Fruit fly (Drosophila melanogaster) whole organism, embryonic: Measurements from ENCODE around the gene rush.

Experiments used
- Abd-B ChIP-seq: fragments of 200-800 bp; sonication (Bioruptor generic); optimal IDR thresholded peaks from 2 replicates; lab custom pipeline; 2018; ENCODE audit warnings: missing biosample characterization, mild to moderate bottlenecking, missing genetic modification characterization, moderate library complexity
- CG11456 ChIP-seq: fragments of 200-800 bp; sonication (Bioruptor generic); IDR thresholded peaks from 3 replicates; pipeline ENCODE4 v1.3.6; 2022; ENCODE audit warnings: missing biosample characterization, missing genetic modification characterization
- CG11504 ChIP-seq: fragments of 200-800 bp; sonication (Bioruptor generic); optimal IDR thresholded peaks from 3 replicates; lab custom pipeline; 2019; ENCODE audit warnings: missing biosample characterization, mild to moderate bottlenecking, missing genetic modification characterization, moderate library complexity
- CG12155 ChIP-seq: fragments of 200-800 bp; sonication (Bioruptor generic); optimal IDR thresholded peaks from 3 replicates; lab custom pipeline; 2016; ENCODE audit warnings: missing biosample characterization, missing genetic modification characterization
- CG1233 ChIP-seq: fragments of 200-800 bp; sonication (Bioruptor generic); optimal IDR thresholded peaks from 4 replicates; lab custom pipeline; 2018; ENCODE audit warnings: missing biosample characterization, mild to moderate bottlenecking, missing genetic modification characterization
- CG14860 ChIP-seq: fragments of 200-800 bp; sonication (Bioruptor generic); IDR thresholded peaks from 3 replicates; pipeline ENCODE4 v1.3.6; 2022; ENCODE audit warnings: missing biosample characterization, missing genetic modification characterization; ENCODE audit not compliant: partially characterized antibody
- CG15514 ChIP-seq: fragments of 200-800 bp; sonication (Bioruptor generic); optimal IDR thresholded peaks from 3 replicates; lab custom pipeline; 2017; ENCODE audit warnings: missing biosample characterization, missing genetic modification characterization, mild to moderate bottlenecking, moderate library complexity, missing genetic modification reagents
- CG17568 ChIP-seq: fragments of 200-800 bp; sonication (Bioruptor generic); optimal IDR thresholded peaks from 2 replicates; lab custom pipeline; 2018; ENCODE audit warnings: missing biosample characterization, mild to moderate bottlenecking, missing genetic modification characterization, moderate library complexity
- CG18619 ChIP-seq: fragments of 200-800 bp; sonication (Bioruptor generic); optimal IDR thresholded peaks from 3 replicates; lab custom pipeline; 2017; ENCODE audit warnings: missing biosample characterization, mild to moderate bottlenecking, missing genetic modification characterization
- CG18764 ChIP-seq: fragments of 200-800 bp; sonication (Bioruptor generic); optimal IDR thresholded peaks from 3 replicates; lab custom pipeline; 2016; ENCODE audit warnings: missing biosample characterization, missing genetic modification characterization
- CG31441 ChIP-seq: fragments of 200-800 bp; sonication (Bioruptor generic); IDR thresholded peaks from 2 replicates; pipeline ENCODE4 v1.3.6; 2022; ENCODE audit warnings: missing biosample characterization, missing genetic modification characterization
- CG33557 ChIP-seq: fragments of 200-800 bp; sonication (Bioruptor generic); optimal IDR thresholded peaks from 2 replicates; lab custom pipeline; 2019; ENCODE audit warnings: missing biosample characterization, mild to moderate bottlenecking, missing genetic modification characterization, moderate library complexity
- CG6654 ChIP-seq: fragments of 200-800 bp; sonication (Bioruptor generic); optimal IDR thresholded peaks from 2 replicates; lab custom pipeline; 2017; ENCODE audit warnings: missing biosample characterization, mild to moderate bottlenecking, missing genetic modification characterization
- CG7928 ChIP-seq: fragments of 200-800 bp; sonication (Bioruptor generic); optimal IDR thresholded peaks from 2 replicates; lab custom pipeline; 2017; ENCODE audit warnings: missing biosample characterization, mild to moderate bottlenecking, missing genetic modification characterization
- CG9797 ChIP-seq: fragments of 200-800 bp; sonication (Bioruptor generic); optimal IDR thresholded peaks from 3 replicates; lab custom pipeline; 2018; ENCODE audit warnings: missing biosample characterization, mild to moderate bottlenecking, missing genetic modification characterization
- CHES-1-like ChIP-seq: fragments of 200-800 bp; sonication (Bioruptor generic); optimal IDR thresholded peaks from 2 replicates; lab custom pipeline; 2016; ENCODE audit warnings: missing biosample characterization, missing genetic modification characterization
- Camta ChIP-seq: fragments of 200-800 bp; sonication (Bioruptor generic); optimal IDR thresholded peaks from 2 replicates; lab custom pipeline; 2016; ENCODE audit warnings: missing biosample characterization, missing genetic modification characterization
- Deaf1 ChIP-seq: fragments of 200-800 bp; optimal IDR thresholded peaks from 3 replicates; lab custom pipeline; 2019; ENCODE audit warnings: missing biosample characterization, mild to moderate bottlenecking, missing genetic modification characterization, moderate library complexity
- Dip3 ChIP-seq: fragments of 200-800 bp; sonication (Bioruptor generic); optimal IDR thresholded peaks from 3 replicates; lab custom pipeline; 2016; ENCODE audit warnings: missing biosample characterization, missing genetic modification characterization
- Drgx ChIP-seq: fragments of 200-800 bp; sonication (Bioruptor generic); IDR thresholded peaks from 2 replicates; pipeline ENCODE4 v1.3.6; 2022; ENCODE audit warnings: missing biosample characterization, missing genetic modification characterization
- E2f1 ChIP-seq: fragments of 200-800 bp; sonication (Bioruptor generic); IDR thresholded peaks from 2 replicates; pipeline ENCODE4 v1.3.6; 2022; ENCODE audit warnings: missing biosample characterization, missing genetic modification characterization
- Hr3 ChIP-seq: fragments of 200-800 bp; sonication (Bioruptor generic); optimal IDR thresholded peaks from 3 replicates; lab custom pipeline; 2016; ENCODE audit warnings: missing biosample characterization, missing genetic modification characterization
- Hr39 ChIP-seq: fragments of >200 bp; optimal IDR thresholded peaks from 2 replicates; lab custom pipeline; 2017
- Meics ChIP-seq: fragments of 200-800 bp; sonication (Bioruptor generic); optimal IDR thresholded peaks from 2 replicates; lab custom pipeline; 2017; ENCODE audit warnings: missing biosample characterization, mild to moderate bottlenecking, missing genetic modification characterization
- Optix ChIP-seq: fragments of 200-800 bp; sonication (Bioruptor generic); IDR thresholded peaks from 3 replicates; pipeline ENCODE4 v1.3.6; 2022; ENCODE audit warnings: missing biosample characterization, missing genetic modification characterization
- Ptx1 ChIP-seq: fragments of 200-800 bp; sonication (Bioruptor generic); IDR thresholded peaks from 2 replicates; pipeline ENCODE4 v1.3.6; 2022; ENCODE audit warnings: missing biosample characterization, missing genetic modification characterization
- Six4 ChIP-seq: fragments of 200-800 bp; sonication (Bioruptor generic); optimal IDR thresholded peaks from 2 replicates; lab custom pipeline; 2016; ENCODE audit warnings: missing biosample characterization, missing genetic modification characterization
- Spps ChIP-seq: fragments of 200-800 bp; sonication (Bioruptor generic); optimal IDR thresholded peaks from 2 replicates; lab custom pipeline; 2018; ENCODE audit warnings: missing biosample characterization, mild to moderate bottlenecking, missing genetic modification characterization
- Sry-δ ChIP-seq: fragments of 200-800 bp; sonication (Bioruptor generic); optimal IDR thresholded peaks from 2 replicates; lab custom pipeline; 2016; ENCODE audit warnings: missing biosample characterization, missing genetic modification characterization
- ash1 ChIP-seq: fragments of 200-800 bp; sonication (Bioruptor generic); optimal IDR thresholded peaks from 2 replicates; lab custom pipeline; 2018; ENCODE audit warnings: missing biosample characterization, mild to moderate bottlenecking, missing genetic modification characterization
- bbx ChIP-seq: fragments of 200-800 bp; sonication (Bioruptor generic); IDR thresholded peaks from 2 replicates; pipeline ENCODE4 v1.3.6; 2022; ENCODE audit warnings: missing biosample characterization, missing genetic modification characterization; ENCODE audit not compliant: partially characterized antibody
- cg ChIP-seq: fragments of 200-800 bp; sonication (Bioruptor generic); optimal IDR thresholded peaks from 3 replicates; lab custom pipeline; 2019; ENCODE audit warnings: missing biosample characterization, mild to moderate bottlenecking, missing genetic modification characterization, moderate library complexity
- corto ChIP-seq: fragments of 200-800 bp; sonication (Bioruptor generic); optimal IDR thresholded peaks from 2 replicates; lab custom pipeline; 2016; ENCODE audit warnings: missing biosample characterization, mild to moderate bottlenecking, missing genetic modification characterization, moderate library complexity
- da ChIP-seq: fragments of 200-800 bp; sonication (Bioruptor generic); optimal IDR thresholded peaks from 2 replicates; lab custom pipeline; 2016; ENCODE audit warnings: missing biosample characterization, missing genetic modification characterization
- danr ChIP-seq: fragments of 200-800 bp; sonication (Bioruptor generic); IDR thresholded peaks from 2 replicates; pipeline ENCODE4 v1.3.6; 2022; ENCODE audit warnings: missing biosample characterization, missing genetic modification characterization
- dati ChIP-seq: fragments of 200-800 bp; sonication (Bioruptor generic); IDR thresholded peaks from 2 replicates; pipeline ENCODE4 v1.3.6; 2022; ENCODE audit warnings: missing biosample characterization, missing genetic modification characterization
- dmrt11E ChIP-seq: fragments of 200-800 bp; sonication (Bioruptor generic); optimal IDR thresholded peaks from 3 replicates; lab custom pipeline; 2018; ENCODE audit warnings: missing biosample characterization, mild to moderate bottlenecking, missing genetic modification characterization, moderate library complexity
- dpn ChIP-seq, 2 experiments: fragments of 200-800 bp; sonication (Bioruptor generic); optimal IDR thresholded peaks; 3 replicates each; lab custom pipeline; 2016; ENCODE audit warnings: missing biosample characterization in 2 of 2, missing genetic modification characterization in 2 of 2
- en ChIP-seq: fragments of 200-800 bp; sonication (Bioruptor generic); optimal IDR thresholded peaks from 2 replicates; lab custom pipeline; 2016; ENCODE audit warnings: missing biosample characterization, missing genetic modification characterization
- fd96Cb ChIP-seq: fragments of 200-800 bp; sonication (Bioruptor generic); optimal IDR thresholded peaks from 2 replicates; lab custom pipeline; 2018; ENCODE audit warnings: missing biosample characterization, mild to moderate bottlenecking, missing genetic modification characterization, moderate library complexity
- gro ChIP-seq: fragments of 200-800 bp; sonication (Bioruptor generic); optimal IDR thresholded peaks from 2 replicates; lab custom pipeline; 2016; ENCODE audit warnings: missing biosample characterization, missing genetic modification characterization
- jigr1 ChIP-seq: fragments of 200-800 bp; sonication (Bioruptor generic); IDR thresholded peaks from 3 replicates; pipeline ENCODE4 v1.3.6; 2022; ENCODE audit warnings: missing biosample characterization, missing genetic modification characterization
- luna ChIP-seq: fragments of 200-800 bp; sonication (Bioruptor generic); optimal IDR thresholded peaks from 2 replicates; lab custom pipeline; 2016; ENCODE audit warnings: missing biosample characterization, missing genetic modification characterization
- nmo ChIP-seq: fragments of 200-800 bp; sonication (Bioruptor generic); optimal IDR thresholded peaks from 2 replicates; lab custom pipeline; 2018; ENCODE audit warnings: missing biosample characterization, mild to moderate bottlenecking, missing genetic modification characterization, moderate library complexity
- onecut ChIP-seq: fragments of 200-800 bp; sonication (Bioruptor generic); IDR thresholded peaks from 2 replicates; pipeline ENCODE4 v1.3.6; 2022; ENCODE audit warnings: missing biosample characterization, missing genetic modification characterization
- shn ChIP-seq: fragments of 200-800 bp; sonication (Bioruptor generic); optimal IDR thresholded peaks from 3 replicates; lab custom pipeline; 2016; ENCODE audit warnings: missing biosample characterization, missing genetic modification characterization
- sima ChIP-seq: fragments of 200-800 bp; sonication (Bioruptor generic); optimal IDR thresholded peaks from 2 replicates; lab custom pipeline; 2016; ENCODE audit warnings: missing biosample characterization, missing genetic modification characterization
- slbo ChIP-seq: fragments of 200-800 bp; sonication (Bioruptor generic); IDR thresholded peaks from 2 replicates; pipeline ENCODE4 v1.3.6; 2022; ENCODE audit warnings: missing biosample characterization, missing genetic modification characterization
- stc ChIP-seq: fragments of 200-800 bp; sonication (Bioruptor generic); IDR thresholded peaks from 2 replicates; pipeline ENCODE4 v1.3.6; 2022; ENCODE audit warnings: missing biosample characterization, missing genetic modification characterization
- trh ChIP-seq: fragments of 200-800 bp; sonication (Bioruptor generic); optimal IDR thresholded peaks from 2 replicates; lab custom pipeline; 2016; ENCODE audit warnings: missing biosample characterization, missing genetic modification characterization
- unc-4 ChIP-seq: fragments of 200-800 bp; sonication (Bioruptor generic); IDR thresholded peaks from 2 replicates; pipeline ENCODE4 v1.3.6; 2022; ENCODE audit warnings: missing biosample characterization, missing genetic modification characterization; ENCODE audit not compliant: partially characterized antibody
- vnd ChIP-seq: fragments of 200-800 bp; sonication (Bioruptor generic); IDR thresholded peaks from 3 replicates; pipeline ENCODE4 v1.3.6; 2022; ENCODE audit warnings: missing biosample characterization, missing genetic modification characterization; ENCODE audit not compliant: partially characterized antibody
- wor ChIP-seq: fragments of 200-800 bp; sonication (Bioruptor generic); IDR thresholded peaks from 2 replicates; pipeline ENCODE4 v1.3.6; 2022; ENCODE audit warnings: missing biosample characterization, missing genetic modification characterization

The rush gene

DNA sequence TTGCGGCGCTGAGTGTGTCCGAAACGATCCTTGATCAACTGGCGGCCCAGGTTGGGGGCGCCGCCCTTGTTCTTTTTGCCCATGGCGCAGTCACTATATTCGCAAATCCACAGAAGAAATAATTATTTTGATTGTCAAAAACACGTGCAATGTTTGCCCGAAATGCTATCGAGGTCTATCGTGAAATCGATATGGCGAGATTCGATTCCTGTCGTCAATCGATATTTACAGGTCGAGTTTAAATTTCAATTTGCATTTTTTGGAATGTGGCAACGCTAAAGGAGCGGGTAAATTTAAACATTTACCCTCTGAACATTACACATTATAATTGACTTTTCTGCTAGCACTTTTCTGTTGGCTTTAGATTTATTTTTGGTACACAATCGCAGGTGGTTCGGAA is 14.3 kb upstream of the rush start, which contains the start of gene Ns3 (continued):
- TF ChIP-seq fd96Cb (tag; lab: Kevin White, UChicago) (no peak), shn (GFP tag; lab: Kevin White, UChicago) (no peak), CG11456 (GFP tag; lab: Robert Waterston, UW) (no peak), cg (GFP tag; lab: Kevin White, UChicago) (peak; percentile 1), stc (GFP tag; lab: Robert Waterston, UW) (no peak), nmo (GFP tag; lab: Kevin White, UChicago) (no peak), Abd-B (GFP tag; lab: Kevin White, UChicago) (no peak), CG1233 (GFP tag; lab: Kevin White, UChicago) (no peak), da (GFP tag; lab: Kevin White, UChicago) (no peak), CHES-1-like (GFP tag; lab: Kevin White, UChicago) (no peak), CG12155 (GFP tag; lab: Kevin White, UChicago) (no peak), sima (GFP tag; lab: Kevin White, UChicago) (no peak), dpn (GFP tag; optimal IDR thresholded peaks at IDR 0.05; lab: Kevin White, UChicago) (no peak), danr (GFP tag; lab: Robert Waterston, UW) (no peak), luna (no peak), Drgx (GFP tag; lab: Robert Waterston, UW) (no peak), Sry-δ (GFP tag; lab: Kevin White, UChicago) (peak; percentile 78), CG18619 (GFP tag; lab: Kevin White, UChicago) (no peak), Meics (no peak), Dip3 (GFP tag; lab: Kevin White, UChicago) (no peak), Hr3 (GFP tag; lab: Kevin White, UChicago) (no peak), dati (GFP tag; lab: Robert Waterston, UW) (no peak), Optix (GFP tag; lab: Robert Waterston, UW) (no peak), slbo (GFP tag; lab: Robert Waterston, UW) (no peak), onecut (GFP tag; lab: Robert Waterston, UW) (no peak), ash1 (no peak), CG18764 (GFP tag; lab: Kevin White, UChicago) (no peak), vnd (peak; percentile 84), CG17568 (GFP tag; lab: Kevin White, UChicago) (no peak), Hr39 (lab: Kevin White, UChicago) (no peak), unc-4 (GFP tag; lab: Robert Waterston, UW) (peak; percentile 86), E2f1 (GFP tag; lab: Robert Waterston, UW) (no peak), Six4 (GFP tag; lab: Kevin White, UChicago) (no peak), dmrt11E (no peak), Spps (no peak), CG31441 (GFP tag; lab: Robert Waterston, UW) (no peak), corto (no peak), bbx (GFP tag; lab: Robert Waterston, UW) (peak; percentile 89), en (GFP tag; lab: Kevin White, UChicago) (no peak), Camta (no peak), Deaf1 (tag; lab: Kevin White, UChicago) (no peak), CG9797 (GFP tag; lab: Kevin White, UChicago) (peak; percentile 28), CG15514 (GFP tag; lab: Kevin White, UChicago) (peak; percentile 86), wor (GFP tag; lab: Robert Waterston, UW) (no peak), CG6654 (no peak), gro (GFP tag; lab: Kevin White, UChicago) (peak; percentile 10), CG11504 (tag; lab: Kevin White, UChicago) (no peak), CG14860 (GFP tag; lab: Robert Waterston, UW) (peak; percentile 84), CG7928 (GFP tag; lab: Kevin White, UChicago) (no peak), CG33557 (GFP tag; lab: Kevin White, UChicago) (no peak), Ptx1 (GFP tag; lab: Robert Waterston, UW) (no peak), jigr1 (GFP tag; lab: Robert Waterston, UW) (no peak), trh (GFP tag; lab: Kevin White, UChicago) (no peak)
